Worm (Caenorhabditis elegans) whole organism, L1 larva: ENCODE results near the gene fip-1.

Source experiments
- C04F5.9 ChIP-seq: sonication (generic microtip); optimal IDR thresholded peaks from 2 replicates; lab custom pipeline; 2016; ENCODE audit warnings: missing genetic modification characterization, missing compliant biosample characterization
- C16A3.4 ChIP-seq: fragments of 150-350 bp; optimal IDR thresholded peaks from 2 replicates; lab custom pipeline; 2014; ENCODE audit warnings: missing biosample characterization, missing genetic modification characterization
- C34B4.2 ChIP-seq: sonication (generic microtip); optimal IDR thresholded peaks from 2 replicates; lab custom pipeline; 2017; ENCODE audit warnings: mild to moderate bottlenecking, missing genetic modification characterization, missing compliant biosample characterization
- F16B12.6 ChIP-seq: fragments of 150-350 bp; optimal IDR thresholded peaks from 2 replicates; lab custom pipeline; 2014; ENCODE audit warnings: missing biosample characterization, missing genetic modification characterization
- aly-2 ChIP-seq: fragments of 150-350 bp; optimal IDR thresholded peaks from 2 replicates; lab custom pipeline; 2014; ENCODE audit warnings: missing biosample characterization, missing genetic modification characterization
- ama-1 ChIP-seq: fragments of 150-350 bp; optimal IDR thresholded peaks from 2 replicates; lab custom pipeline; 2014
- blmp-1 ChIP-seq: fragments of 150-350 bp; optimal IDR thresholded peaks from 2 replicates; lab custom pipeline; 2014; ENCODE audit warnings: missing biosample characterization, missing genetic modification characterization
- ceh-88 ChIP-seq: fragments of 200-800 bp; sonication (Bioruptor generic); IDR thresholded peaks from 2 replicates; pipeline ENCODE4 v1.3.6; 2022; ENCODE audit warnings: missing genetic modification characterization, missing compliant biosample characterization
- ceh-90 ChIP-seq: sonication (generic microtip); optimal IDR thresholded peaks from 2 replicates; lab custom pipeline; 2016; ENCODE audit warnings: missing genetic modification characterization, missing compliant biosample characterization
- dpl-1 ChIP-seq, 3 experiments: fragments of 150-350 bp in 2 of 3; sonication (generic microtip) in 1 of 3; optimal IDR thresholded peaks; 2 replicates each; lab custom pipeline; 2014 to 2017; ENCODE audit warnings: missing biosample characterization in 3 of 3, missing genetic modification characterization in 3 of 3, missing genetic modification reagents in 3 of 3
- dsc-1 ChIP-seq: sonication (generic microtip); optimal IDR thresholded peaks from 2 replicates; lab custom pipeline; 2016; ENCODE audit warnings: mild to moderate bottlenecking, missing genetic modification characterization, missing compliant biosample characterization
- efl-1 ChIP-seq, 4 experiments: fragments of 150-350 bp; optimal IDR thresholded peaks in 3 of 4; peaks in 1 of 4; 1 replicate in 1 of 4; 2 replicates in 3 of 4; lab custom pipeline; 2014; ENCODE audit warnings: missing biosample characterization in 2 of 4, missing genetic modification characterization in 2 of 4, missing genetic modification reagents in 2 of 4
- egl-13 ChIP-seq: sonication (generic microtip); optimal IDR thresholded peaks from 2 replicates; lab custom pipeline; 2016; ENCODE audit warnings: missing genotype, missing genetic modification reagents, missing genetic modification characterization, missing compliant biosample characterization
- elt-2 ChIP-seq: sonication (generic microtip); optimal IDR thresholded peaks from 2 replicates; lab custom pipeline; 2016; ENCODE audit warnings: missing genetic modification characterization, mild to moderate bottlenecking, inconsistent platforms, missing compliant biosample characterization, missing genetic modification reagents
- fkh-4 ChIP-seq: sonication (generic microtip); optimal IDR thresholded peaks from 2 replicates; lab custom pipeline; 2016; ENCODE audit warnings: missing compliant biosample characterization, missing genetic modification characterization, borderline replicate concordance
- fkh-8 ChIP-seq: sonication (generic microtip); optimal IDR thresholded peaks from 2 replicates; lab custom pipeline; 2016; ENCODE audit warnings: mild to moderate bottlenecking, missing genetic modification characterization, missing compliant biosample characterization
- fos-1 ChIP-seq: fragments of 150-350 bp; optimal IDR thresholded peaks from 2 replicates; lab custom pipeline; 2014; ENCODE audit warnings: missing biosample characterization, missing genetic modification characterization
- hlh-4 ChIP-seq: sonication (generic microtip); optimal IDR thresholded peaks from 2 replicates; lab custom pipeline; 2016; ENCODE audit warnings: mild to moderate bottlenecking, missing genetic modification characterization, missing compliant biosample characterization
- hpl-2 ChIP-seq: fragments of 150-350 bp; optimal IDR thresholded peaks from 2 replicates; lab custom pipeline; 2014; ENCODE audit warnings: missing biosample characterization, missing genetic modification reagents, missing genetic modification characterization
- irx-1 ChIP-seq: sonication (generic microtip); optimal IDR thresholded peaks from 2 replicates; lab custom pipeline; 2016; ENCODE audit warnings: missing genetic modification characterization, missing compliant biosample characterization
- isw-1 ChIP-seq: fragments of 200-800 bp; sonication (Bioruptor generic); IDR thresholded peaks from 2 replicates; pipeline ENCODE4 v1.3.6; 2022; ENCODE audit warnings: missing genetic modification characterization, missing compliant biosample characterization
- jun-1 ChIP-seq: fragments of 150-350 bp; optimal IDR thresholded peaks from 2 replicates; lab custom pipeline; 2014; ENCODE audit warnings: missing biosample characterization, missing genetic modification reagents, missing genetic modification characterization
- lin-14 ChIP-seq: fragments of 200-800 bp; sonication (Bioruptor generic); optimal IDR thresholded peaks from 2 replicates; lab custom pipeline; 2018; ENCODE audit warnings: mild to moderate bottlenecking, missing genetic modification characterization, moderate library complexity, missing compliant biosample characterization
- lir-3 ChIP-seq: sonication (generic microtip); optimal IDR thresholded peaks from 2 replicates; lab custom pipeline; 2016; ENCODE audit warnings: mild to moderate bottlenecking, missing genetic modification characterization, moderate library complexity, missing compliant biosample characterization; ENCODE audit not compliant: poor library complexity
- lsy-2 ChIP-seq, 2 experiments: fragments of 150-350 bp; optimal IDR thresholded peaks; 2 replicates each; lab custom pipeline; 2014; ENCODE audit warnings: missing biosample characterization in 2 of 2, missing genetic modification characterization in 2 of 2
- mab-9 ChIP-seq: fragments of 200-800 bp; sonication (Bioruptor generic); IDR thresholded peaks from 2 replicates; pipeline ENCODE4 v1.3.6; 2022; ENCODE audit warnings: missing genetic modification reagents, missing genetic modification characterization, missing compliant biosample characterization
- mep-1 ChIP-seq: fragments of 150-350 bp; optimal IDR thresholded peaks from 2 replicates; lab custom pipeline; 2014; ENCODE audit warnings: missing biosample characterization, missing genetic modification characterization
- nhr-19 ChIP-seq: fragments of 200-800 bp; sonication (Bioruptor generic); conservative IDR thresholded peaks from 2 replicates; pipeline ENCODE4 v1.3.6; 2022; ENCODE audit warnings: missing genetic modification characterization, missing compliant biosample characterization
- nhr-47 ChIP-seq: sonication (generic microtip); optimal IDR thresholded peaks from 2 replicates; lab custom pipeline; 2016; ENCODE audit warnings: mild to moderate bottlenecking, missing genetic modification characterization, moderate library complexity, missing compliant biosample characterization
- nhr-71 ChIP-seq: sonication (generic microtip); optimal IDR thresholded peaks from 2 replicates; lab custom pipeline; 2016; ENCODE audit warnings: mild to moderate bottlenecking, missing genetic modification characterization, moderate library complexity, missing compliant biosample characterization
- nhr-76 ChIP-seq: sonication (generic microtip); optimal IDR thresholded peaks from 2 replicates; lab custom pipeline; 2017; ENCODE audit warnings: missing biosample characterization, missing genetic modification characterization
- nhr-84 ChIP-seq: sonication (generic microtip); optimal IDR thresholded peaks from 2 replicates; lab custom pipeline; 2017; ENCODE audit warnings: missing biosample characterization, missing genetic modification characterization
- nhr-85 ChIP-seq: sonication (generic microtip); peaks from one replicate; lab custom pipeline; 2016; ENCODE audit warnings: missing genetic modification characterization, inconsistent platforms, missing compliant biosample characterization
- nhr-90 ChIP-seq: sonication (generic microtip); optimal IDR thresholded peaks from 2 replicates; lab custom pipeline; 2016; ENCODE audit warnings: mild to moderate bottlenecking, missing genetic modification characterization, missing compliant biosample characterization; ENCODE audit not compliant: poor library complexity
- pag-3 ChIP-seq: sonication (generic microtip); optimal IDR thresholded peaks from 2 replicates; lab custom pipeline; 2017; ENCODE audit warnings: missing genetic modification characterization, mild to moderate bottlenecking, missing compliant biosample characterization, antibody characterized with exemption, borderline replicate concordance; ENCODE audit not compliant: insufficient read depth
- pqm-1 ChIP-seq: sonication (generic microtip); optimal IDR thresholded peaks from 3 replicates; lab custom pipeline; 2017; ENCODE audit warnings: missing biosample characterization, missing genetic modification characterization
- snu-23 ChIP-seq: sonication (generic microtip); optimal IDR thresholded peaks from 2 replicates; lab custom pipeline; 2016; ENCODE audit warnings: missing genetic modification characterization, missing compliant biosample characterization
- sox-4 ChIP-seq: sonication (generic microtip); optimal IDR thresholded peaks from 2 replicates; lab custom pipeline; 2016; ENCODE audit warnings: missing genetic modification characterization, missing compliant biosample characterization
- swsn-7 ChIP-seq: sonication (generic microtip); optimal IDR thresholded peaks from 2 replicates; lab custom pipeline; 2016; ENCODE audit warnings: missing genetic modification characterization, missing compliant biosample characterization
- tlp-1 ChIP-seq: fragments of 150-350 bp; optimal IDR thresholded peaks from 2 replicates; lab custom pipeline; 2014; ENCODE audit warnings: missing biosample characterization, missing genetic modification characterization
- unc-130 ChIP-seq: fragments of 150-350 bp; optimal IDR thresholded peaks from 2 replicates; lab custom pipeline; 2017; ENCODE audit warnings: missing biosample characterization, missing genetic modification characterization, inconsistent platforms
- unc-30 ChIP-seq: sonication (generic microtip); optimal IDR thresholded peaks from 2 replicates; lab custom pipeline; 2017; ENCODE audit warnings: missing biosample characterization, missing genetic modification characterization
- unc-86 ChIP-seq: sonication (generic microtip); optimal IDR thresholded peaks from 2 replicates; lab custom pipeline; 2016; ENCODE audit warnings: missing genetic modification characterization, missing compliant biosample characterization
- unc-98 ChIP-seq: fragments of 200-800 bp; sonication (Bioruptor generic); IDR thresholded peaks from 2 replicates; pipeline ENCODE4 v1.3.6; 2022; ENCODE audit warnings: missing genetic modification characterization, missing compliant biosample characterization
- vab-15 ChIP-seq: sonication (generic microtip); optimal IDR thresholded peaks from 2 replicates; lab custom pipeline; 2017; ENCODE audit warnings: missing genotype, mild to moderate bottlenecking, missing genetic modification characterization, missing compliant biosample characterization

The fip-1 gene

DNA sequence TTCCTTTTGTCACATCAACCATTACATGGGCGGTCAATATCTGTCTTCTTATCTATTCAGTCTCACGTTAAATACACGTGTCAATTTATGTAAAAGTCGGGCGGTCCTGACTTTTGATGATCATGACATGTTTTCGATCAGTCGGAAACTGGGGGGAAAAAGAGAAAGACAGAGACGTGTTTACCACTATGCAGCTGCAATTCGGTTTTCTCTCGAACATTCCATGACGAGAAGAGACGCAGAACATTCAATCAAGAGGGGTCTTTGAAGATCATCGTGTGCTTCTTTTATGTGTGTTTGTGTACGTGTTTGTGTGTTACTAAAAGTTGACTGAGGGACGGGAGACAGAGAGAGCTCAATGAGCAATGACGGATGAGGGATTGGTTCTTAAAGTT lies 18.8 kb downstream of the fip-1 start (continued):
- TF ChIP-seq unc-130 (tag; lab: Kevin White, UChicago) = peak; percentile 96
- TF ChIP-seq irx-1 (tag; lab: Kevin White, UChicago) = peak; percentile 83
- peak; percentile 73 for TF ChIP-seq egl-13 (tag; lab: Kevin White, UChicago)
- TF ChIP-seq nhr-90 (tag; lab: Kevin White, UChicago) = peak; percentile 96
- no peak for TF ChIP-seq F16B12.6 (tag; lab: Kevin White, UChicago)
- TF ChIP-seq unc-86 (tag; lab: Kevin White, UChicago) = no peak
- TF ChIP-seq mab-9 (GFP tag; lab: Robert Waterston, UW) = peak; percentile 62; the same call in 1 of the 2 replicates
- TF ChIP-seq aly-2 (tag; lab: Kevin White, UChicago) = peak; percentile 32
- peak; percentile 96 for TF ChIP-seq elt-2
- peak; percentile 83 for TF ChIP-seq fos-1 (tag; lab: Kevin White, UChicago)
- no peak for TF ChIP-seq nhr-76 (tag; lab: Kevin White, UChicago)
- no peak for TF ChIP-seq fkh-4 (tag; lab: Kevin White, UChicago)
- peak; percentile 80 for TF ChIP-seq nhr-84 (tag; lab: Kevin White, UChicago)
- TF ChIP-seq lin-14 (GFP tag; lab: Kevin White, UChicago) = peak; percentile 98
- TF ChIP-seq unc-30 (tag; lab: Kevin White, UChicago) = no peak
- peak; percentile 38 to 68 (median 57) for TF ChIP-seq dpl-1 (GFP tag; optimal IDR thresholded peaks at IDR 0.05; lab: Kevin White, UChicago)
- peak; percentile 44 for TF ChIP-seq unc-98 (GFP tag; lab: Robert Waterston, UW)
- TF ChIP-seq pqm-1 = no peak
- peak; percentile 34; the same call in 1 of the 2 replicates for TF ChIP-seq ceh-88 (GFP tag; lab: Robert Waterston, UW)
- no peak for TF ChIP-seq ceh-90
- peak; percentile 80 to 90 for TF ChIP-seq lsy-2 (tag; optimal IDR thresholded peaks at IDR 0.05; lab: Kevin White, UChicago)
- peak; percentile 85 for TF ChIP-seq C34B4.2 (tag; lab: Kevin White, UChicago)
- peak; percentile 68 for TF ChIP-seq hpl-2
- TF ChIP-seq nhr-19 (GFP tag; lab: Robert Waterston, UW) = peak; percentile 93
- peak; percentile 81 for TF ChIP-seq C16A3.4 (tag; lab: Kevin White, UChicago)
- peak; percentile 90 for TF ChIP-seq vab-15 (tag; lab: Kevin White, UChicago)
- peak; percentile 91 for TF ChIP-seq ama-1 (lab: Kevin White, UChicago)
- no peak for TF ChIP-seq isw-1 (GFP tag; lab: Robert Waterston, UW)

DNA sequence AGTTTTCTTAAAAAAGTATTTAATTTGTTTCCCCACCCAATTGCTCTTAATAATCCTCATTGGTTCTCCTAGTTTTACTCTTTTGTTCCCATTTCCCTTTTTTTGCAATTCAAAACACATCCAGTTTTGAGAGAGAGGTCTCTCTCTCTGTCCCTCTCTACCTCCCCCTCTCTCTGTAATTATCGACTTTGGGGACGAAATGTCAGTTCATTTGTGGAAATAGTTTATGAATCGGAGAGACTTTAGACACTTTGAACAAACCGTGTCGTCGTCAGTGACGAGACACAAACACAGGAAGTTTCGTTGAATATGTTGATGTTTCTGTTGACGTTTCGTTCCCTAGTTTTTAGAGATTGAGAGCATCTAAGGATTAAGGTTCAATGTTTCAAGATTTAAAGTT lies 23.6 kb downstream of the fip-1 start:
- TF ChIP-seq swsn-7 (tag; lab: Kevin White, UChicago) = no peak
- TF ChIP-seq nhr-85 (tag; lab: Kevin White, UChicago) = peak; percentile 60
- TF ChIP-seq blmp-1 (tag; lab: Kevin White, UChicago) = peak; percentile 59
- TF ChIP-seq snu-23 = peak; percentile 28
- no peak for TF ChIP-seq tlp-1 (tag; lab: Kevin White, UChicago)
- TF ChIP-seq efl-1 (optimal IDR thresholded peaks at IDR 0.05; lab: Kevin White, UChicago) = peak in 1 of 2 experiments; percentile 17
- no peak for TF ChIP-seq efl-1 (GFP tag; optimal IDR thresholded peaks at IDR 0.05 in 1 of 2; lab: Kevin White, UChicago)
- TF ChIP-seq jun-1 (tag; lab: Kevin White, UChicago) = no peak
- TF ChIP-seq lsy-2 (tag; optimal IDR thresholded peaks at IDR 0.05; lab: Kevin White, UChicago) = peak in 1 of 2 experiments; percentile 3
- TF ChIP-seq mep-1 = peak; percentile 1
- TF ChIP-seq lin-14 (GFP tag; lab: Kevin White, UChicago) = peak; percentile 45
- no peak for TF ChIP-seq pag-3
- TF ChIP-seq nhr-71 (tag; lab: Kevin White, UChicago) = peak; percentile 1

DNA sequence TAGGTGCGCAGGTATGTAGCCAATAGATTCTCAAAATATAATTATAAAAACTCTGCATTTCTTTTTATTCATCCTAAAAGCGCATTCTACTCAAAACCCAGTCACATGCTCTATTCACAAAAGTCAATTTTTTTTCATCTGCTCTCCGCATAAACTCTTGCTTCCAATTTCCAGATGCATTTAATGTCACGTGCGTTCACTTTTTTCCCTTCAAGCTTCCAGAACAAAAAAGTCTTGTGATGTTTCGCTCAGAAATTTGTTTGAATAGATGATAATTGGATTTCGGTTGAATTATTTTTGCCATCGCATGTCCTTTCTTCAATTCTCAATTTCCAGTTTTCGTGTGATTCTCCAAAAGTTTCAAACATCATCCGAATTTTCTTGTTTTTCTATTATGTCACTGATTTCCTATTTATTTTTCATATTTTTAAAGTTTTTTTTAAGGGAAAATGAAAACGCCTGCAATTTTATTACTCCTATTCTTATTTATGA lies 25.4 kb downstream of the fip-1 start, which contains the start of gene F22B7.1:
Gene F22B7.1, plus strand, starts transcription at position 442 of the 492 bp plus-strand sequence.
- TF ChIP-seq nhr-71 (tag; lab: Kevin White, UChicago) (peak; percentile 54), jun-1 (tag; lab: Kevin White, UChicago) (no peak), lir-3 (tag; lab: Kevin White, UChicago) (peak; percentile 18), unc-130 (tag; lab: Kevin White, UChicago) (no peak), dsc-1 (tag; lab: Kevin White, UChicago) (peak; percentile 14), irx-1 (tag; lab: Kevin White, UChicago) (peak; percentile 13), sox-4 (tag; lab: Kevin White, UChicago) (peak; percentile 55), fkh-8 (peak; percentile 70), hlh-4 (peak; percentile 8), lin-14 (GFP tag; lab: Kevin White, UChicago) (peak; percentile 46), C04F5.9 (tag; lab: Kevin White, UChicago) (no peak), nhr-47 (tag; lab: Kevin White, UChicago) (peak; percentile 27)
